Fruit fly (Drosophila melanogaster): ENCODE results near the gene Obp93a.

Obp93a gene

DNA sequence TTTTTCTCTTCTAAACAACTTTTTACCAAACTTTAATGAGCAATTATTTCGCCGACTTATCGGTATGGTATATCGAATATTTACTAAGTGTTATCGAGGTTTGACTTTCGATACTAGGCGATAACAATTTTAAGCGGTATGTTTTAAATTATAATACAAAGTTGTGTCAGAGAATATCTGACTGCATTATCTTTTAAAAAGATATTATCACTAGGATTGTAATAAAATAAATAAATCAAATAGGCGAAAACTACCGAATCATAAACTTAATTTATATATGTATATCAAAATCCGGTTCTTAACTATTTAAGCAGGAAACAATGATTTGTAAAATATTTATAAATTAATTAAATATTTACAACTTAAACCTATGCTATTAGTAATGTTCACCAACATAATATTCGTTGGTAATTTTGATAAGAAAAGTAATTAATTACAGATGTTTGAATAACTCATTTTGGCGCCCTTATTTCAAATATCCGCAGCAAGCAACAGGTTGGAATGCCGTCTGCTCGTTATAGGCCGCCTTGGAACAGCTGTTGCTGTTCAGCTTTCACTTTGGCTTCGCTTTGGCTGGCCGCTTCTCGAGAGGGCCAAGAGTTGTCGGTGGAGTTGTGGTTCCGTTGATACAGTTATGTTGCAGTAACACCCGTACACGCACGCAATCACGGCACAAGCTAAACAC lies 21.5 kb downstream of the Obp93a start, which contains the start of the genes Sec15 and rtet:
Sec15 (minus strand) TSS at position 66 of the 685 bp plus-strand sequence.
rtet (plus strand) TSS at position 540 of the 685 bp plus-strand sequence.
- TF ChIP-seq noc (tag; optimal IDR thresholded peaks at IDR 0.05), result no peak

DNA sequence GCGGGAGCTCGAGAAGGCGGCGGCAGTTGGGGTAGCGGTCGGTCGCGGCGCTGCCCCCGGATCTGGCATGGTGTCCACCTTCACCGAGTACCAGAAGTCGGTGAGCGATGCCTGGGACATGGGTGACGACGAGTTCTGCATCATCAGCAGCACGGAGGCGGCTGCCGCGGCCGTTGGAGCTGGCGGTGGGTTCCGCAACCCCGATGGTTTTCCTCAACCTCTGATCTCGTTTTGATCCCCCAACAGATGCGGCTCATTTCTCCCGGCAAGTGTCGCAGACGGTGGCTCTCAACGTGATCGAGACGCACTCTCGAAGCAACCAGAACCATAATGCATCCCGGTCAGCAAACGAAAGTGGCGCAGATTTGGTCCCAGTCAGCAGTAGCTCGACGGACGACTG lies 27.0 kb downstream of the Obp93a start:
- TF ChIP-seq noc (tag; optimal IDR thresholded peaks at IDR 0.05), result no peak

DNA sequence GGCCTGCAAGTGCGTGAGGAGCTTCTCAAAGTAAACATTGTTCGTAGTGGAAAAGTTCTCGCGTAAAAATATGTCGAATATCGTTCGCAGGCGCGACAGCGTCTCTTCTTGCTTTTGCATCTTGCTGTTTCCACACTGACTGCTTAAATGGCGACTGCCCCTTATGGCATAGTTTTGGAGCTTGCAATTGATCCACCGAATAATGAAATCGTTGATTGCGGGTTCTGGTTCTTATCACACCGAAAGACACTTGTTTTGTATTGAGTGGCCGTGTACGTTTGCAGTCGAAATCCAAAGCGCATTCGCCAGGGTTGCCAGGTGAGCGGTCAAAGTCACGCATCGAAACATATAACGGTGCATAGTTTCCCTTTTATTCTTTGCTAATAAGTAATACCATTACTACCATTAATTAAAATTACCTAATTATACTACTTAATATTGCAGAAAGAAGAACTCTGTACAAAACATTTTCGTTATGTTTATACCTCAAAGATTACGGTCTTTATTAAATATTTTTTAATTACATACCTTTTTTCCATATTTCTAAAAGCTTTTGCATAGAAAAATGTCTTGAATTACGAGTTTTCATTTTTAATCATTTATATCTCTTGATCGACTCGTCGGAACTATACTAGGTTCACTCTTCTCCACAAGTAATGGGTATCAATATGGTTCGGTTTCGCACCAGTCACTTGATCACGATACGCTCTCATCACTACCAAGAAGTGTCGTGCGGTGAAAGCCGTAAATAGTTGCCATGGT lies 27.9 kb downstream of the Obp93a start, which contains the start of the genes CG7044 and Tbc1d22:
CG7044 (minus strand) TSS at position 266 of the 762 bp plus-strand sequence.
Tbc1d22 (plus strand) TSS at position 747 of the 762 bp plus-strand sequence.
- no peak for TF ChIP-seq noc (tag; optimal IDR thresholded peaks at IDR 0.05)

DNA sequence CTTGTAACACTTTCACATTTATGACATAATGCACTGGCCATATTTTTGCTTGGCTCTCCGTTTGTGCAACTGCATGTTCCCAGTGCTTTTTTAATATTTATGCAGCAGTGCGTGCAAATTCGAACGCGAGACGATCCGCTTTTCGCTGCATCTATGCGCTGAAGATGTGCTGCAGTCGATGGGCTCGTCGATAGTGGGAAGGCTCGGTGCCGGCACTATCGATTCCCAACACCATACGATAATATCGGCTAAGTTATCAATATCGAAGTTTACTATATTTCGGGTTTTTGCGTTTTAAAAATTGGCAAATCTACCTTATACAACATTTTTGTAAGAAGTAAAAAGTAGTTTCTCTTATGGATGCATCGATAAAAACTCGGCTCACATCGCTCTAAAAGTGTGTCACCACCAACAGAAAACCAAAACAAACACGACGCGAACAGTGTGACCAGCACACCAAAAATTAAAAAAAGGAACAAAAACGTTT lies 31.8 kb downstream of the Obp93a start, which contains the start of gene RhoGAP93B:
RhoGAP93B (minus strand) TSS at position 197 of the 487 bp plus-strand sequence.
- peak; percentile 83 for TF ChIP-seq noc (tag; optimal IDR thresholded peaks at IDR 0.05)

DNA sequence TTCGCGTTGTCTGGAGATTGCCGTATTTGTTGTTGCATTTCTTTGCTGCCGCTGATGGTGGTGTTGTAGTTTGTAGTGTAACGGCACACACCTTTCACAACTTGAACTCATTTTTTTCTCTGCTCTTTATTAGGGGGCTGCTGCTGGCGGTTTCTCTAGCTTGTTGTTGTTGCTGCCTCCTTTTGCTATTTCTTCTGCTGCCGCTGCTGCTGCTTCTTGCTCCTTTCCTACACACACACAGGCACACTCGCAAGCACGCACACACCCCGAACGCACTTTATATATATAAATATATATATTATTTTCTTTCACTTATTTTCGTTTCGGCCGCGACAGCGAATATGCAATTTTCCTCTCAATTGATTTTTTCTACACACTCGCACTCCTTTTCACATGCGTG lies 32.4 kb downstream of the Obp93a start:
- TF ChIP-seq noc (tag; optimal IDR thresholded peaks at IDR 0.05), result no peak

DNA sequence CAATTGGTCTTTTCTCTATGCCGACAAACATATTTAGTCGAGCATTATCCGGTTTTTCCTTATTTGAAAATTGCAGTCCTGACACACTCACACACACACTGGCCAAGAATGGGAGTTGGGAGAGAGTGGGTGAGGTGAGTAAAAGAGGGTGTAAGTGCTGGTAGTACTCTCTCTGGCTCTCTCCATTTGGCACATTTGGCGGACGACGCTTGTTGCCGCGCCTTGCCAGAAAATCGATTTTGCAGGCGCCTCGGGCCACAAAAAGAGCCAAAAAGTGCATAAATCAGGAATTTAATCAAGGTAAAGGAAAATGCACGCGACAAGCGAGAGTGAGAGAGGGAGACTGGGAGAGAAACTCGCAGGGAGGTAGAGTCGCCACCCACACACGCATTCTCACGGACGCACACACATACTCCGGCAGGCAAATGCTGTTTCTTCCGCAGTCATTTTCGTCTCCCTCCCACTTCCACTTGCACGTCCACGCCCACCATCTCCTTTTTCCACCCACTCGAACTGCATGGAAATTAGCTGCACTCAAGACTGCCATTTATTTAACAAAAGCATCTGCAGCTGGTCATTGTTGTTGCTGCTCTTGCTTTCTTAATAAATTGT lies 32.9 kb downstream of the Obp93a start:
- TF ChIP-seq noc (tag; optimal IDR thresholded peaks at IDR 0.05), result no peak

DNA sequence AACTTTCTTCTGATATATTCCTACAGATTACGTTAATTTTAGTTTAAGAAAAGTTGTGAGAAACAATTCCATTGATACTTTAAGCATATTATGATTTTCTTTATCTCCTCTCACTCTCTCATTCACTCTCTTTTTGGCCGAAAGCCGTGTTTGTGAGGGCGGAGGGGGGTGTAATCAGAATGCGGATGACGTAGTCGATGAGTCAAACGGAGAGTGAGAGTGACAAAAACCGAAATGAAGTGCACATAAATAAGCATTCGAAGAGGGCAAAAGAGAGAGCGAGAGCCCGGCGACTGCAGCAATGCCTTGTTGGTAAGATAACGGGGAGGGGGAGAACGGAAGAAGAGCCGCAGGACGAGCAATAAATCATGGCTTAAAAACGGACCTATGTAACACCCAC lies 35.2 kb downstream of the Obp93a start:
- no peak for TF ChIP-seq noc (tag; optimal IDR thresholded peaks at IDR 0.05)

DNA sequence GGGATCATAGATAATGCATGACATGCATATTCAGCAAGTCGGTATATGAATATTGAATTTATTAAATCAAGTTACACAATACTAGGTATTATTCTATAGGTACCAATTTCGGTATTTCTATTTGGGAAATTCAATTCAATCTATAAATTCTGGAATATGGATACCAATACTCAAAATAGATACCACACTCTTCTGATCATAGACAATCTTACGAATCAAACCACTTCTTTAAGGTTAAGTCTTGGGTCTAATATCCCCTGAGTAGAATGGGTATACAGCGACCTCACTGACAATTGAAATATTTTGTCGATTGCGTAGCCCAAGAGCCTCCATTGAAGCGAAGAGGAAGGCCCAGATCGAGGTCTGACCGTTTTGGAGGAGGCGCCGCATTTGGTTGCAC lies 36.7 kb downstream of the Obp93a start:
- no peak for TF ChIP-seq noc (tag; optimal IDR thresholded peaks at IDR 0.05)

DNA sequence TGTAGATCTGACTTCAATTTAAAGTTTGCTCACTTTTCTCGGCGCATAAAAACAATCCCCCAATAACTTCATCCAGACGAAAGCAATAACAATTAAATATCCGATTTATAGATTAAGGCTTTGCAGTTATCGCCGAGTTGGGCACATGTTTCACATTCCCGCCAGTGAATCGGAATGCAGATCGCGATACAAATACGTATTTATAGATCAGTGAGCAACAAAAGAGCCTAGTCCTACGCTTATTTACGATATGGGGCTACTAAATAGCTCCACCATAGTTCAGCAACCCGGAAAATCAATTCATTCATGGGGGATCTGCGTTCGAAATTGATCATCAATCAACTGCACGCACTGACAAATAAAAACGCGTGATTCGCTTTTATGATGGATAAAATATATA lies 37.5 kb downstream of the Obp93a start:
- no peak for TF ChIP-seq noc (tag; optimal IDR thresholded peaks at IDR 0.05)

DNA sequence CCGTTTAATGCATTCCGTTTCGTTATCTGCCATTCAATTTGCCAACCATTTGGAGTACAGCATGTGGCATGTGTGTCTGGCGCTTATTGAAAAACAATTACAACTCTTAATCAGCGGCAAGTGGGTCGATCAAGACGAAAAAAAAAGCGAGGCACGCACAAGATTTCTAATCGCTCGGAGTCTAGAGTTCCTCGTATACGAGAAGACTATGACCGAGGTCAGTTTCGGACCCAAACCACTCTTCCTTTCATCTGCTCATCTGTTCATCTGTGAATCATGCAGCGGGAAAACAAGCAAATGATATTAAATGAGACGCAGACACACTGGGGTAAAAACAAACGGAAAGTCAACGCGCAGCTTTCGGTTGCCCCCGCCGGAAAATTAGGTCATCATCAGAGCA lies 38.0 kb downstream of the Obp93a start:
- no peak for TF ChIP-seq noc (tag; optimal IDR thresholded peaks at IDR 0.05)

DNA sequence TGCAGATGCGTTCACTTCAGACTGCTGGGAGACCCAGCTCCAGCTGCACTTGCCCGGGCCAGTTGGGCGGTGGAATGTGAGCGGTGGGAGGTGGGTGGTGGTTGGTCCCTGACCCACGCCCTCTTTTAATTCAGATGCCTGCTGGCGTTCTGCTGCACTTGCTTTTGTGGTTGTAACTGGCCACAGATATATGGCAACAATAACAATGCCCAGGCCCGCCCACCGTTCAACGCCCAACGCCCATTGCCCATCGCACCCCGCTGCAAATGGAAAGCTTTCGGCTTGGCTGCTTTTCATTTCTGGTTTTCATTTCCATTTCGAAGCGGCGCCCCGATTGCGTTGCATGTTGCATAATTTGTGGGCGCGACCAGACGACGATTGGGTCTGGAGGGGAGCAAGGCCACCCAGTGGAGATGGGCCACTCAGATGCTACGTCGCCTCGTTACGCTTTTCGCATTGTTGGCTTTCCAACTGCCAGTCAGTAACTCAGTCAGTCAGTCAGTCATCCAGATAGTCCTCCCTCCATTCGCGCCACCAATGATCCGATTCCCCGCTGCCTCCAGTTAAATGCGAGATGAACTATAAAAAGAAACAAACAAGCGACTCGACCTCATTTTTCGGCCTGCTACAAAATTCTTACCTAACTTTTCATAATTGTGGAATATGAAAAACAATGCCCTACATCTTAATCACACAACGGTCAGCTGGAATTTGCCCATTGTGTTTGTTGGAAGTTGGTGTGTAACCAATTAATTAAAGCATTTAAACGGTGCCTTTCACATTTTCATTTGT lies 39.1 kb downstream of the Obp93a start:
- TF ChIP-seq noc (tag; optimal IDR thresholded peaks at IDR 0.05), result no peak

DNA sequence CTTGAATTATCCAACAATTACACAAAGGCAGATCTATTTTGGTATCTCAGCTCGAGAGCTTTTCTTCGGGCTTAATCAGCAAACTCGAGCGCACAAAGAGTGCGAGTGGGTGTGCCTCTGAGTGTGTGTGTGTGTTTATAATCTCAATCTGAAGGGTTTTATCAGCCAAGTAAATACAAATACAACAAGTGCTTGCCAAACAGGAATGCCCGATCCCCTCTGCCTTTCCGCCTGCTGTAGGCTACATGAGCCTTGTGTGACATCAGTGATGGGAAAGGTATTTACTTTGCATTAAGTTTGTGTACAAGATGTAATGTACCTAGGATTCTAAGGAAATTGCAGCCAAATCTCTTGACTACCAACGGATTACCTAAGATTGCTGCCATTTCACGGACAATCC lies 40.1 kb downstream of the Obp93a start:
- TF ChIP-seq noc (tag; optimal IDR thresholded peaks at IDR 0.05), result no peak

DNA sequence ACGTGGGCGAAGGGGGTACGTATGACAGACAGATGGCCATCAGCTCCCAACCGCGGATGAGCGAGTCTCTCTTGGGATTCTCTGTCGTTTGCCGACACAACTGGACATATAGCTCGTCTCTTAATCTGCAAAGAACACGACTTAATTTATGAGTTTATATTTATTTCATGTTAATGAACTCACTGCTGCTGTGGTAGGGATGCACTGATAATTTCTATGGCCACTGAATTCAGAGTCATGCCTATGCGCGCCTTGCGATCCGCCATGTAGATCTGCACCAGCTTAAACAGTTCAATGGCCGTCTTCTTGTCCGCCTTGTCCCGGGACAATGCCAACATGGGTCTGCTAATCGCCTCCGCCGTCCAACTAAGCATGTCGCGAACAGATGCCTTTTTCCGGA lies 44.5 kb downstream of the Obp93a start:
- no peak for TF ChIP-seq noc (tag; optimal IDR thresholded peaks at IDR 0.05)

DNA sequence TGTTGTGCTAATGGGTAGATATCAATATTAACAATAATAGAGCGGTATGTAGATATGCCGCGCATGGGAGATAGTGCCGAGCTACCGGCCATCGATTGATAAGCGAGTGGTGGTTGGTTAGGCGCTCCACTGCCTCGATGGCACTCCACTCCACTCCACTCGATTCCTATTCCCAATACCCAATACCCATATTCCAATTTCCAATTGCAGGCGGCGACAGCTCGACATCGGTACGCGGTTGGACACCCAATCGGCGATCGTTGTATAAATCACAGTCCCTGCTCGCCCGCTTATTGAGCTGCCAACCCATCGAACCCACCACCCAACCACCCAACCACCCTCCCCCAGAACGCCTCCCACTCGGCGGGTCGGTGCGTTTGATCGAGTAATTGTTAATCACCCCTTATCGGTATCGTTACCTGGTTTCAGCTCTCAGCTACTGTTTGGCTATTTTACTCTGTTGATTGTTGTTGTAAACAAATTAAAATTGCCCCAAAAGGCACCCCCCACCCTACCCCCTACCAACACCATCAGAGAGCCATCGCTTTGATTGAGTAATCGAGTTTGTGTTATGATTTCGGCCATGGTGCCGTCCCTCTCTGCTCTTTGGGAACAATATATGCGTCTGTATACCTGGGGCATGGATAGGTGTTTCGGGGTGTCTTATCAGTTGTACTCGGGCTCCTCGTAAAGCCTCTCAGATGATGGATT lies 48.5 kb downstream of the Obp93a start, which contains the start of gene HHEX:
HHEX (minus strand) TSS at position 51 of the 711 bp plus-strand sequence.
- peak; percentile 87 for TF ChIP-seq noc (tag; optimal IDR thresholded peaks at IDR 0.05)

DNA sequence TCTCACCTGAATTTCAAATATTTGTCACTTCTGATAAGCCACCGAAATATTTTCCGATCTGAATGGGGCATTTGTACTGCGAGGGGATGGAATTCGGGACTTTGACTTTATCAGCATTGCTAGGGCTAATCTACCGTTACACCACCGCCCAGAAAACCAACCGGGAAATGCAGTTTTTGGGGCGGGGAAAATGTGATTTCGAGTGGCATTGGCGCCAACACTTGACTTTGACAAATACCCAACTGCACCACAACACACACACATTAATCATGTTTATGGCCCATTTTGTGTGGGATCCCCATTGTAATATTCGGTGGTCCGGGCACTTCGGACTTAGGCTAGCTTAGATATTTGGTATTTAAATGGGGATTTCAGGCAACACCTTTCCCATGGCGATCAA lies 50.6 kb downstream of the Obp93a start:
- TF ChIP-seq noc (tag; optimal IDR thresholded peaks at IDR 0.05), result no peak
